Worm (Caenorhabditis elegans): Measurements from ENCODE around the gene fbxc-7.

- TF ChIP-seq dao-5 (tag; optimal IDR thresholded peaks at IDR 0.05): no peak
- TF ChIP-seq W03F9.2 (tag; optimal IDR thresholded peaks at IDR 0.05): no peak
- TF ChIP-seq him-1 (tag; optimal IDR thresholded peaks at IDR 0.05): no peak
Measured at ce11 chrII:960218-960617, 5.5 kb downstream of the fbxc-7 start, which contains the start of the genes C32B5.18 and C32B5.7.
